Fruit fly (Drosophila melanogaster) whole organism, embryonic: ENCODE results near the gene CG15144.

Experiments used
- ATbp ChIP-seq: fragments of 200-800 bp; sonication (Bioruptor generic); optimal IDR thresholded peaks from 2 replicates; lab custom pipeline; 2017; ENCODE audit warnings: missing biosample characterization, mild to moderate bottlenecking, missing genetic modification characterization, missing genetic modification reagents
- BtbVII ChIP-seq: fragments of 200-800 bp; sonication (Bioruptor generic); optimal IDR thresholded peaks from 3 replicates; lab custom pipeline; 2017; ENCODE audit warnings: missing biosample characterization, mild to moderate bottlenecking, missing genetic modification characterization
- CG11723 ChIP-seq: fragments of 200-800 bp; sonication (Bioruptor generic); optimal IDR thresholded peaks from 2 replicates; lab custom pipeline; 2017; ENCODE audit warnings: missing biosample characterization, mild to moderate bottlenecking, missing genetic modification characterization
- CG13296 ChIP-seq: fragments of 200-800 bp; sonication (Bioruptor generic); optimal IDR thresholded peaks from 3 replicates; lab custom pipeline; 2018; ENCODE audit warnings: missing biosample characterization, mild to moderate bottlenecking, missing genetic modification characterization
- CG14050 ChIP-seq: fragments of 200-800 bp; sonication (Bioruptor generic); IDR thresholded peaks from 3 replicates; pipeline ENCODE4 v1.3.6; 2022; ENCODE audit warnings: missing biosample characterization, missing genetic modification characterization
- CG14860 ChIP-seq: fragments of 200-800 bp; sonication (Bioruptor generic); IDR thresholded peaks from 3 replicates; pipeline ENCODE4 v1.3.6; 2022; ENCODE audit warnings: missing biosample characterization, missing genetic modification characterization; ENCODE audit not compliant: partially characterized antibody
- CG1647 ChIP-seq: fragments of 200-800 bp; sonication (Bioruptor generic); optimal IDR thresholded peaks from 3 replicates; lab custom pipeline; 2016; ENCODE audit warnings: missing biosample characterization, missing genetic modification characterization
- CG17568 ChIP-seq: fragments of 200-800 bp; sonication (Bioruptor generic); optimal IDR thresholded peaks from 2 replicates; lab custom pipeline; 2018; ENCODE audit warnings: missing biosample characterization, mild to moderate bottlenecking, missing genetic modification characterization, moderate library complexity
- CG18262 ChIP-seq: fragments of 200-800 bp; optimal IDR thresholded peaks from 3 replicates; lab custom pipeline; 2019; ENCODE audit warnings: missing biosample characterization, mild to moderate bottlenecking, missing genetic modification characterization, moderate library complexity
- CG18764 ChIP-seq: fragments of 200-800 bp; sonication (Bioruptor generic); optimal IDR thresholded peaks from 3 replicates; lab custom pipeline; 2016; ENCODE audit warnings: missing biosample characterization, missing genetic modification characterization
- CG31441 ChIP-seq: fragments of 200-800 bp; sonication (Bioruptor generic); IDR thresholded peaks from 2 replicates; pipeline ENCODE4 v1.3.6; 2022; ENCODE audit warnings: missing biosample characterization, missing genetic modification characterization
- CG3407 ChIP-seq: fragments of 200-800 bp; sonication (Bioruptor generic); optimal IDR thresholded peaks from 2 replicates; lab custom pipeline; 2018; ENCODE audit warnings: missing biosample characterization, mild to moderate bottlenecking, missing genetic modification characterization
- CG6272 ChIP-seq: fragments of 200-800 bp; sonication (Bioruptor generic); IDR thresholded peaks from 2 replicates; pipeline ENCODE4 v1.3.6; 2022; ENCODE audit warnings: missing biosample characterization, missing genetic modification characterization
- CG7786 ChIP-seq: fragments of 200-800 bp; sonication (Bioruptor generic); optimal IDR thresholded peaks from 2 replicates; lab custom pipeline; 2016; ENCODE audit warnings: missing biosample characterization, missing genetic modification characterization
- CG8089 ChIP-seq: fragments of 200-800 bp; sonication (Bioruptor generic); optimal IDR thresholded peaks from 3 replicates; lab custom pipeline; 2016; ENCODE audit warnings: missing biosample characterization, missing genetic modification characterization
- CG9817 ChIP-seq: fragments of 200-800 bp; sonication (Bioruptor generic); optimal IDR thresholded peaks from 2 replicates; lab custom pipeline; 2018; ENCODE audit warnings: missing biosample characterization, mild to moderate bottlenecking, missing genetic modification characterization, moderate library complexity
- CTCF ChIP-seq: fragments of 200-800 bp; sonication (Bioruptor generic); optimal IDR thresholded peaks from 2 replicates; lab custom pipeline; 2017; ENCODE audit warnings: missing biosample characterization, mild to moderate bottlenecking, missing genetic modification characterization, moderate library complexity
- Camta ChIP-seq: fragments of 200-800 bp; sonication (Bioruptor generic); optimal IDR thresholded peaks from 2 replicates; lab custom pipeline; 2016; ENCODE audit warnings: missing biosample characterization, missing genetic modification characterization
- Dip3 ChIP-seq: fragments of 200-800 bp; sonication (Bioruptor generic); optimal IDR thresholded peaks from 3 replicates; lab custom pipeline; 2016; ENCODE audit warnings: missing biosample characterization, missing genetic modification characterization
- Hand ChIP-seq: fragments of 200-800 bp; sonication (Bioruptor generic); optimal IDR thresholded peaks from 2 replicates; lab custom pipeline; 2017; ENCODE audit warnings: mild to moderate bottlenecking, missing biosample characterization, missing genetic modification reagents, missing genetic modification characterization
- MBD-R2 ChIP-seq: fragments of 200-800 bp; sonication (Bioruptor generic); IDR thresholded peaks from 2 replicates; pipeline ENCODE4 v1.3.6; 2022; ENCODE audit warnings: missing biosample characterization, missing genetic modification characterization
- Med ChIP-seq: fragments of 200-800 bp; sonication (Bioruptor generic); peaks from one replicate; lab custom pipeline; 2016; ENCODE audit warnings: missing biosample characterization, missing genetic modification characterization, mild to moderate bottlenecking, inconsistent platforms, moderate library complexity
- Myb ChIP-seq: fragments of 200-800 bp; sonication (Bioruptor generic); optimal IDR thresholded peaks from 2 replicates; lab custom pipeline; 2016; ENCODE audit warnings: missing biosample characterization, missing genetic modification characterization
- NC2β ChIP-seq: fragments of 200-800 bp; sonication (Bioruptor generic); optimal IDR thresholded peaks from 2 replicates; lab custom pipeline; 2016; ENCODE audit warnings: missing biosample characterization, missing genetic modification characterization
- NFAT ChIP-seq: fragments of 200-800 bp; sonication (Bioruptor generic); IDR thresholded peaks from 2 replicates; pipeline ENCODE4 v1.3.6; 2022; ENCODE audit warnings: missing biosample characterization, missing genetic modification characterization
- Nf-YB ChIP-seq: fragments of 200-800 bp; sonication (Bioruptor generic); optimal IDR thresholded peaks from 3 replicates; lab custom pipeline; 2019; ENCODE audit warnings: missing biosample characterization, mild to moderate bottlenecking, missing genetic modification characterization, moderate library complexity
- Oaz ChIP-seq: fragments of 200-800 bp; sonication (Bioruptor generic); IDR thresholded peaks from 2 replicates; pipeline ENCODE4 v1.3.6; 2022; ENCODE audit warnings: missing biosample characterization, missing genetic modification characterization
- Oli ChIP-seq: fragments of 200-800 bp; sonication (Bioruptor generic); optimal IDR thresholded peaks from 2 replicates; lab custom pipeline; 2018; ENCODE audit warnings: missing biosample characterization, mild to moderate bottlenecking, missing genetic modification characterization, moderate library complexity
- Side ChIP-seq: fragments of 200-800 bp; sonication (Bioruptor generic); optimal IDR thresholded peaks from 2 replicates; lab custom pipeline; 2016; ENCODE audit warnings: missing biosample characterization, missing genetic modification characterization
- Sox102F ChIP-seq: fragments of 200-800 bp; sonication (Bioruptor generic); optimal IDR thresholded peaks from 2 replicates; lab custom pipeline; 2018; ENCODE audit warnings: missing biosample characterization, mild to moderate bottlenecking, missing genetic modification characterization, moderate library complexity
- Vsx1 ChIP-seq: fragments of 200-800 bp; sonication (Bioruptor generic); optimal IDR thresholded peaks from 2 replicates; lab custom pipeline; 2017; ENCODE audit warnings: missing biosample characterization, mild to moderate bottlenecking, missing genetic modification characterization, missing genetic modification reagents
- ara ChIP-seq: fragments of 200-800 bp; sonication (Bioruptor generic); IDR thresholded peaks from 2 replicates; pipeline ENCODE4 v1.3.6; 2022; ENCODE audit warnings: missing biosample characterization, missing genetic modification characterization
- bbx ChIP-seq: fragments of 200-800 bp; sonication (Bioruptor generic); IDR thresholded peaks from 2 replicates; pipeline ENCODE4 v1.3.6; 2022; ENCODE audit warnings: missing biosample characterization, missing genetic modification characterization; ENCODE audit not compliant: partially characterized antibody
- cas ChIP-seq: fragments of 200-800 bp; sonication (Bioruptor generic); IDR thresholded peaks from 2 replicates; pipeline ENCODE4 v1.3.6; 2022; ENCODE audit warnings: missing biosample characterization, missing genetic modification characterization
- crc ChIP-seq: fragments of 200-800 bp; sonication (Bioruptor generic); optimal IDR thresholded peaks from 2 replicates; lab custom pipeline; 2016; ENCODE audit warnings: missing biosample characterization, missing genetic modification characterization
- cwo ChIP-seq: fragments of 200-800 bp; sonication (Bioruptor generic); optimal IDR thresholded peaks from 3 replicates; lab custom pipeline; 2017; ENCODE audit warnings: missing biosample characterization, missing genetic modification characterization, mild to moderate bottlenecking, moderate library complexity, missing genetic modification reagents
- dati ChIP-seq: fragments of 200-800 bp; sonication (Bioruptor generic); IDR thresholded peaks from 2 replicates; pipeline ENCODE4 v1.3.6; 2022; ENCODE audit warnings: missing biosample characterization, missing genetic modification characterization
- dpn ChIP-seq, 2 experiments: fragments of 200-800 bp; sonication (Bioruptor generic); optimal IDR thresholded peaks; 3 replicates each; lab custom pipeline; 2016; ENCODE audit warnings: missing biosample characterization in 2 of 2, missing genetic modification characterization in 2 of 2
- esg ChIP-seq: fragments of 200-800 bp; sonication (Bioruptor generic); conservative IDR thresholded peaks from 2 replicates; pipeline ENCODE4 v1.3.6; 2022; ENCODE audit warnings: missing biosample characterization, missing genetic modification characterization
- gce ChIP-seq: fragments of 200-800 bp; sonication (Bioruptor generic); IDR thresholded peaks from 3 replicates; pipeline ENCODE4 v1.3.6; 2022; ENCODE audit warnings: missing biosample characterization, missing genetic modification characterization
- gsb-n ChIP-seq: fragments of 200-800 bp; sonication (Bioruptor generic); optimal IDR thresholded peaks from 3 replicates; lab custom pipeline; 2018; ENCODE audit warnings: missing biosample characterization, mild to moderate bottlenecking, missing genetic modification characterization
- ham ChIP-seq: fragments of 200-800 bp; sonication (Bioruptor generic); IDR thresholded peaks from 2 replicates; pipeline ENCODE4 v1.3.6; 2022; ENCODE audit warnings: missing biosample characterization, missing genetic modification characterization
- ind ChIP-seq: fragments of 200-800 bp; sonication (Bioruptor generic); optimal IDR thresholded peaks from 3 replicates; lab custom pipeline; 2016; ENCODE audit warnings: missing biosample characterization, missing genetic modification characterization
- lola ChIP-seq, 3 experiments: fragments of >200 bp in 2 of 3; fragments of 200-800 bp in 1 of 3; sonication (Bioruptor generic) in 1 of 3; optimal IDR thresholded peaks; 2 replicates each; lab custom pipeline; 2017 to 2019; ENCODE audit warnings: missing biosample characterization in 3 of 3, missing genetic modification characterization in 3 of 3, mild to moderate bottlenecking in 1 of 3, moderate library complexity in 1 of 3
- lov ChIP-seq, 2 experiments: fragments of 200-800 bp in 1 of 2; fragments of >200 bp in 1 of 2; sonication (Bioruptor generic) in 1 of 2; IDR thresholded peaks in 1 of 2; optimal IDR thresholded peaks in 1 of 2; 2 replicates in 1 of 2; 3 replicates in 1 of 2; pipeline versions ENCODE4 v1.3.6 to Lab custom; 2017 to 2022; ENCODE audit warnings: missing biosample characterization in 1 of 2, missing genetic modification characterization in 1 of 2
- pros ChIP-seq: fragments of 200-800 bp; sonication (Bioruptor generic); optimal IDR thresholded peaks from 3 replicates; lab custom pipeline; 2019; ENCODE audit warnings: missing biosample characterization, mild to moderate bottlenecking, missing genetic modification characterization, moderate library complexity
- sna ChIP-seq: fragments of 200-800 bp; sonication (Bioruptor generic); IDR thresholded peaks from 2 replicates; pipeline ENCODE4 v1.3.6; 2022; ENCODE audit warnings: missing biosample characterization, missing genetic modification characterization; ENCODE audit not compliant: partially characterized antibody
- so ChIP-seq: fragments of 200-800 bp; sonication (Bioruptor generic); IDR thresholded peaks from 3 replicates; pipeline ENCODE4 v1.3.6; 2022; ENCODE audit warnings: missing biosample characterization, missing genetic modification characterization
- wor ChIP-seq: fragments of 200-800 bp; sonication (Bioruptor generic); IDR thresholded peaks from 2 replicates; pipeline ENCODE4 v1.3.6; 2022; ENCODE audit warnings: missing biosample characterization, missing genetic modification characterization

The CG15144 gene

DNA sequence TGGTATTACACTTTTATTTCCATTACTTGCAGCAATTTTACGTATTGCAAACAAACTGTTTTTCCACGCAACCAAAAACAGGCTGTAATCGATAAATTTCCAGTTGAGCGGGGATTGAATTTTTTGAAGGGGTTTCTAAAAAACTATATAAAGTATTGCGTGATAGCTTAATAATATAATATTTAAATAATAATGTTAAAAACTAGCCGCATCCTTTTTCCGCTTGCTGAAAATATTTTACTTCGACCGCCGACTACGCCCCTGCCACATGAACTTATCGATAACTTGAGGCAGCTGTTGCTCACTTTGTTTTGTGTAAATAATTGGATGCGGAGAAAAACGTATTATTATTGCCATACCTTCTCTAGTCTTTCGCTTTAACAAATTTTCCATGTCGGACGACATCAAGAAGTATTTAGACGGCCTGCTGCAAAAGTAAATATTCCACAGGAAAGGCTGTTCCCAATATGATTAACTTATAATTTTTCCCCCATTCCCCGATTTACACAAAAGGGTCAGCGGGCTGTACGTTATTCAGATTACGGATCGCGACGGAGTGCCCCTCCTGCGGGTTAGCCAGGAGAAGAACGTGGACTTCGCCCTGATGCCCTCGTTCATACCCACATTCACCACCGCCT is 47.9 kb downstream of the CG15144 start, which contains the start of the genes fws and Lamtor3 (continued):
- peak; percentile 95 for TF ChIP-seq cwo (GFP tag; lab: Kevin White, UChicago)
- peak; percentile 95 for TF ChIP-seq Vsx1
- peak; percentile 97 for TF ChIP-seq CG3407 (GFP tag; lab: Kevin White, UChicago)
- peak; percentile 98 for TF ChIP-seq cas (GFP tag; lab: Robert Waterston, UW)
- peak; percentile 98 for TF ChIP-seq dati (GFP tag; lab: Robert Waterston, UW)
- TF ChIP-seq gsb-n (tag; lab: Kevin White, UChicago) = peak; percentile 98
- peak; percentile 83 for TF ChIP-seq CG1647 (GFP tag; lab: Kevin White, UChicago)
- peak; percentile 96 for TF ChIP-seq CG13296
- peak; percentile 90 for TF ChIP-seq CG7786 (GFP tag; lab: Kevin White, UChicago)
- peak; percentile 92 for TF ChIP-seq Hand (GFP tag; lab: Kevin White, UChicago)
- peak; percentile 99 for TF ChIP-seq esg
- TF ChIP-seq crc = peak; percentile 31
- TF ChIP-seq CG11723 = peak; percentile 94
- peak; percentile 74 for TF ChIP-seq NC2β (GFP tag; lab: Kevin White, UChicago)
- no peak for TF ChIP-seq lov (optimal IDR thresholded peaks at IDR 0.05; lab: Kevin White, UChicago)
- peak; percentile 99 for TF ChIP-seq lov (GFP tag; IDR thresholded peaks at IDR 0.05; lab: Robert Waterston, UW)
- TF ChIP-seq Nf-YB (GFP tag; lab: Kevin White, UChicago) = peak; percentile 86
- peak; percentile 99 for TF ChIP-seq CG14050 (GFP tag; lab: Robert Waterston, UW)
- peak; percentile 59; the same call in 1 of the 3 replicates for TF ChIP-seq CG14860 (GFP tag; lab: Robert Waterston, UW)
- TF ChIP-seq wor (GFP tag; lab: Robert Waterston, UW) = peak; percentile 99
- peak; percentile 98 for TF ChIP-seq Med (GFP tag; lab: Kevin White, UChicago)
- peak; percentile 99 for TF ChIP-seq CG6272 (GFP tag; lab: Robert Waterston, UW)
- TF ChIP-seq bbx (GFP tag; lab: Robert Waterston, UW) = no peak
- TF ChIP-seq BtbVII (GFP tag; lab: Kevin White, UChicago) = peak; percentile 96
- TF ChIP-seq lola (GFP tag; optimal IDR thresholded peaks at IDR 0.05; lab: Kevin White, UChicago) = peak in 1 of 3 experiments; percentile 95
- TF ChIP-seq Oli (tag; lab: Kevin White, UChicago) = peak; percentile 99
- 0 out of 2 replicates have a peak, but pooled peaks have one; percentile 40 for TF ChIP-seq sna (GFP tag; lab: Robert Waterston, UW)
- peak; percentile 96 for TF ChIP-seq ham
- TF ChIP-seq CG9817 = peak; percentile 97
- TF ChIP-seq CG31441 = peak; percentile 98
- TF ChIP-seq CTCF (GFP tag; lab: Kevin White, UChicago) = peak; percentile 64
- peak; percentile 92 for TF ChIP-seq Dip3 (GFP tag; lab: Kevin White, UChicago)
- peak; percentile 99 for TF ChIP-seq Sox102F (GFP tag; lab: Kevin White, UChicago)
- TF ChIP-seq MBD-R2 = peak; percentile 100
- peak; percentile 99 for TF ChIP-seq so (GFP tag; lab: Robert Waterston, UW)
- TF ChIP-seq NFAT = peak; percentile 99
- peak; percentile 79 to 98 for TF ChIP-seq dpn (GFP tag; optimal IDR thresholded peaks at IDR 0.05; lab: Kevin White, UChicago)
- peak; percentile 98 for TF ChIP-seq ATbp
- peak; percentile 70 for TF ChIP-seq Myb
- peak; percentile 99 for TF ChIP-seq ara (GFP tag; lab: Robert Waterston, UW)
- peak; percentile 98 for TF ChIP-seq ind (GFP tag; lab: Kevin White, UChicago)
- TF ChIP-seq CG17568 (GFP tag; lab: Kevin White, UChicago) = peak; percentile 97
- peak; percentile 72 for TF ChIP-seq Side (GFP tag; lab: Kevin White, UChicago)
- peak; percentile 94 for TF ChIP-seq CG18764
- TF ChIP-seq pros (GFP tag; lab: Kevin White, UChicago) = no peak
- peak; percentile 98 for TF ChIP-seq CG18262 (tag; lab: Kevin White, UChicago)
- TF ChIP-seq Camta = peak; percentile 71
- TF ChIP-seq gce (GFP tag; lab: Robert Waterston, UW) = peak; percentile 99
- TF ChIP-seq Oaz = peak; percentile 98
- peak; percentile 68 for TF ChIP-seq CG8089 (GFP tag; lab: Kevin White, UChicago)
